Worm (Caenorhabditis elegans) whole organism, mixed stage, embryonic: ENCODE data around the gene ciao-2B.

Experiments
- M03D4.4 ChIP-seq: sonication (generic microtip); optimal IDR thresholded peaks from 2 replicates; lab custom pipeline; 2017; ENCODE audit warnings: mild to moderate bottlenecking, missing genetic modification characterization, missing compliant biosample characterization
- bed-3 ChIP-seq: fragments of 200-800 bp; sonication (Bioruptor generic); optimal IDR thresholded peaks from 3 replicates; lab custom pipeline; 2018; ENCODE audit warnings: mild to moderate bottlenecking, missing genetic modification characterization, moderate library complexity, missing compliant biosample characterization
- ceh-43 ChIP-seq: fragments of 200-800 bp; sonication (Bioruptor generic); optimal IDR thresholded peaks from 2 replicates; lab custom pipeline; 2018; ENCODE audit warnings: mild to moderate bottlenecking, missing genetic modification characterization, moderate library complexity, missing compliant biosample characterization
- ceh-83 ChIP-seq: fragments of 200-800 bp; sonication (Bioruptor generic); optimal IDR thresholded peaks from 2 replicates; lab custom pipeline; 2018; ENCODE audit warnings: mild to moderate bottlenecking, missing genetic modification characterization, missing compliant biosample characterization
- ces-1 ChIP-seq: fragments of 150-350 bp; optimal IDR thresholded peaks from 2 replicates; lab custom pipeline; 2014; ENCODE audit warnings: missing biosample characterization, missing genetic modification reagents, missing genetic modification characterization
- cnd-1 ChIP-seq: fragments of 200-800 bp; sonication (Bioruptor generic); optimal IDR thresholded peaks from 2 replicates; lab custom pipeline; 2018; ENCODE audit warnings: mild to moderate bottlenecking, missing genetic modification characterization, missing compliant biosample characterization
- elt-1 ChIP-seq: sonication (generic microtip); optimal IDR thresholded peaks from 2 replicates; lab custom pipeline; 2017; ENCODE audit warnings: missing genetic modification characterization, mild to moderate bottlenecking, missing compliant biosample characterization, antibody characterized with exemption, moderate library complexity, borderline replicate concordance; ENCODE audit not compliant: insufficient read depth
- elt-3 ChIP-seq: fragments of 150-350 bp; optimal IDR thresholded peaks from 2 replicates; lab custom pipeline; 2014; ENCODE audit warnings: missing biosample characterization, missing genetic modification characterization
- hlh-1 ChIP-seq: fragments of 150-350 bp; optimal IDR thresholded peaks from 2 replicates; lab custom pipeline; 2014; ENCODE audit warnings: missing biosample characterization, missing genetic modification reagents, missing genetic modification characterization
- lin-13 ChIP-seq: fragments of 150-350 bp; optimal IDR thresholded peaks from 2 replicates; lab custom pipeline; 2014; ENCODE audit warnings: missing biosample characterization, missing genetic modification characterization
- lsy-2 ChIP-seq: fragments of 150-350 bp; optimal IDR thresholded peaks from 2 replicates; lab custom pipeline; 2014; ENCODE audit warnings: missing biosample characterization, missing genetic modification characterization
- mab-5 ChIP-seq: fragments of 150-350 bp; optimal IDR thresholded peaks from 2 replicates; lab custom pipeline; 2014; ENCODE audit warnings: missing biosample characterization, missing genetic modification characterization
- mep-1 ChIP-seq: fragments of 150-350 bp; optimal IDR thresholded peaks from 2 replicates; lab custom pipeline; 2017; ENCODE audit warnings: missing biosample characterization, missing genetic modification reagents, missing genetic modification characterization, inconsistent platforms
- mls-2 ChIP-seq: sonication (generic microtip); optimal IDR thresholded peaks from 2 replicates; lab custom pipeline; 2016; ENCODE audit warnings: mild to moderate bottlenecking, missing genetic modification characterization, moderate library complexity, missing compliant biosample characterization
- nhr-12 ChIP-seq: fragments of 150-350 bp; optimal IDR thresholded peaks from 2 replicates; lab custom pipeline; 2014; ENCODE audit warnings: missing biosample characterization, missing genetic modification characterization
- nhr-2 ChIP-seq: fragments of 150-350 bp; optimal IDR thresholded peaks from 2 replicates; lab custom pipeline; 2014; ENCODE audit warnings: missing biosample characterization, missing genetic modification characterization
- nhr-237 ChIP-seq: fragments of 150-350 bp; optimal IDR thresholded peaks from 2 replicates; lab custom pipeline; 2014; ENCODE audit warnings: missing biosample characterization, missing genetic modification characterization
- nhr-76 ChIP-seq: sonication (generic microtip); optimal IDR thresholded peaks from 2 replicates; lab custom pipeline; 2017; ENCODE audit warnings: missing biosample characterization, missing genetic modification characterization
- pha-4 ChIP-seq: fragments of 150-350 bp; optimal IDR thresholded peaks from 2 replicates; lab custom pipeline; 2018; ENCODE audit warnings: missing biosample characterization, missing genetic modification reagents, missing genetic modification characterization
- sem-2 ChIP-seq: fragments of 200-800 bp; sonication (Bioruptor generic); optimal IDR thresholded peaks from 2 replicates; lab custom pipeline; 2018; ENCODE audit warnings: mild to moderate bottlenecking, missing genetic modification characterization, missing compliant biosample characterization
- snpc-4 ChIP-seq: fragments of 150-350 bp; optimal IDR thresholded peaks from 2 replicates; lab custom pipeline; 2014; ENCODE audit warnings: missing biosample characterization, missing genetic modification characterization
- sptf-1 ChIP-seq: sonication (generic microtip); optimal IDR thresholded peaks from 2 replicates; lab custom pipeline; 2017; ENCODE audit warnings: mild to moderate bottlenecking, missing genetic modification characterization, moderate library complexity, missing compliant biosample characterization
- tbx-8 ChIP-seq: fragments of 200-800 bp; sonication (Bioruptor generic); optimal IDR thresholded peaks from 2 replicates; lab custom pipeline; 2018; ENCODE audit warnings: mild to moderate bottlenecking, missing genetic modification characterization, moderate library complexity, missing compliant biosample characterization
- unc-120 ChIP-seq: sonication (generic microtip); optimal IDR thresholded peaks from 2 replicates; lab custom pipeline; 2017; ENCODE audit warnings: missing genetic modification characterization, missing compliant biosample characterization; ENCODE audit not compliant: poor library complexity, severe bottlenecking
- unc-39 ChIP-seq: fragments of 150-350 bp; optimal IDR thresholded peaks from 2 replicates; lab custom pipeline; 2014; ENCODE audit warnings: missing biosample characterization, missing genetic modification characterization
- zip-8 ChIP-seq: fragments of 150-350 bp; optimal IDR thresholded peaks from 2 replicates; lab custom pipeline; 2014; ENCODE audit warnings: missing biosample characterization, missing genetic modification characterization
- ztf-11 ChIP-seq: fragments of 150-350 bp; optimal IDR thresholded peaks from 2 replicates; lab custom pipeline; 2014; ENCODE audit warnings: missing biosample characterization, missing genetic modification characterization

ciao-2B gene

DNA sequence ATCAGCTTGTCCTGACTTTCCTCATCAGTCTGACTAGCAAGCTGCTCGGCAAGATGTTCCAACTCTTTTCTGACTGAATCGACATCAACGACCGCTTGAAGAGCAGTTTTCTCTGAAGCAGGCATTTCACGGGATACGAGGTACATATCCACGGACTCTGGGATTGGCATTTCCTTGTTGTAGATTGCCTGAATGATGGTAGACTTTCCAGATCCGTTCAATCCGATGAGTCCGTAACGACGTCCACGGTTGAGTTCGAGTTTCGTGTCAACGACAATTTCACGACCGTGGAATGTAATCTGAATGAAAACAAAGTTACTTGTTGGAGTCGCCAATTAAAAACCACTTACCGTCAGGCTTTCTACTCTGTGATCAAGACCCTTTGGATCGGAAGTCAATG, 22.2 kb upstream of the ciao-2B start:
- TF ChIP-seq snpc-4 (tag; lab: Kevin White, UChicago) (no peak), nhr-12 (tag; lab: Kevin White, UChicago) (no peak), elt-3 (no peak), nhr-237 (tag; lab: Kevin White, UChicago) (no peak), ces-1 (GFP tag; lab: Kevin White, UChicago) (no peak), M03D4.4 (tag; lab: Kevin White, UChicago) (no peak), bed-3 (no peak), mls-2 (tag; lab: Kevin White, UChicago) (no peak), ceh-83 (GFP tag; lab: Kevin White, UChicago) (no peak), pha-4 (tag; lab: Kevin White, UChicago) (no peak), tbx-8 (GFP tag; lab: Kevin White, UChicago) (no peak), elt-1 (tag; lab: Kevin White, UChicago) (no peak), cnd-1 (tag; lab: Kevin White, UChicago) (no peak)
- TF ChIP-seq, all 35 proteins: peak for 0

DNA sequence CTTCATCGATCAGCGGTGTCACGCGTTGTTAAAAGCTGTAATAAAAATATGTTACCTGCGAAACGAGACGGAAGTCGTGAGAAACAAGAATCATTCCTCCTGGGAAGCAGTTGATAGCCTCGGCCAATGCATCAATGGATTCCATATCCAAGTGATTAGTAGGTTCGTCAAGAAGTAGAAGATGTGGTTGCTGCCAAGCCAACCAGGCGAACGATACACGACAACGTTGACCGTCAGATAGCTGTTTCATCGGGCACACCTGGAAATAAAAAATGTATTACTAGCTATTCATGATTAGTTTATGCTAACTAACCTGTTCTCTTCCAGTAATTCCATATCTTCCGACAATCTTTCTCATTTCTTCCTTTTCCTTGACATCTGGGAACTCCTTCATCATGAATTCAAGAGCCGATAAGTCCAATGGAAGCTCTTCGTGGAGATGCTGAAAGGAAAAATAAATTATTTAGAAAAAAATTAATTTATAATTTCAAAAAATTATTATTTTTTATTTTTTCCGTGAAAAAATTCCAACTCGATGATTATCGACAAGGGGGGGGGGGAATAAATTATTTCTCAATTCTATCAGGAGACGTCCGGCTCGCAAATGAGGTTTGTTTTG, 19.7 kb upstream of the ciao-2B start, which contains the start of gene tag-164:
Gene tag-164, plus strand, starts transcription at position 569 of the 619 bp plus-strand sequence.
- TF ChIP-seq cnd-1 (tag; lab: Kevin White, UChicago) = no peak
- TF ChIP-seq lin-13 (tag; lab: Kevin White, UChicago) = no peak
- no peak for TF ChIP-seq ztf-11
- no peak for TF ChIP-seq zip-8 (tag; lab: Kevin White, UChicago)
- TF ChIP-seq elt-3 = no peak
- TF ChIP-seq mab-5 (tag; lab: Kevin White, UChicago) = no peak
- no peak for TF ChIP-seq ceh-83 (GFP tag; lab: Kevin White, UChicago)
- no peak for TF ChIP-seq unc-39 (tag; lab: Kevin White, UChicago)
- no peak for TF ChIP-seq unc-120
- TF ChIP-seq tbx-8 (GFP tag; lab: Kevin White, UChicago) = no peak
- no peak for TF ChIP-seq mep-1 (tag; lab: Kevin White, UChicago)
- no peak for TF ChIP-seq nhr-76 (tag; lab: Kevin White, UChicago)

DNA sequence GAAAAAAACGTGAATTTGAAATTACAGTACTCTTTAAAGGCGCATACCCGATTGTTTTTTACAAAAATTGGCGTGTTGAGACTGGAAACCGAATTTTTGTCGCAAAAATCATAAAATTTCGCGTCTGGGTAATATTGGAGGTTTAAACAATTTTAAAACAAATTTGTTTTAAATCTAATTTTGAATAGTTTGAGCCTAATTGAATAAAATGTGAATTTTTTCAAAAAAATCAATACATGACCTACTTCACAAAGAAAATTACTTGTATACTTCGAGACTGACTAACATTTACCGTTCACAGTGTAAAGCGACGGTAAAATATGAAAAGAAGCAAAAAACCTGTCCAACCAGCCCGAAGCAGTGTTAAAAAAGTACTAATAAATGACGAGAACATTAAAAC, 18.0 kb upstream of the ciao-2B start:
- TF ChIP-seq sptf-1 (tag; lab: Kevin White, UChicago) (no peak), hlh-1 (tag; lab: Kevin White, UChicago) (no peak), cnd-1 (tag; lab: Kevin White, UChicago) (no peak), lsy-2 (tag; lab: Kevin White, UChicago) (no peak), nhr-76 (tag; lab: Kevin White, UChicago) (no peak), unc-120 (no peak), lin-13 (tag; lab: Kevin White, UChicago) (no peak), ceh-83 (GFP tag; lab: Kevin White, UChicago) (no peak), ztf-11 (no peak), ceh-43 (GFP tag; lab: Kevin White, UChicago) (no peak), mep-1 (tag; lab: Kevin White, UChicago) (no peak), nhr-237 (tag; lab: Kevin White, UChicago) (no peak)

DNA sequence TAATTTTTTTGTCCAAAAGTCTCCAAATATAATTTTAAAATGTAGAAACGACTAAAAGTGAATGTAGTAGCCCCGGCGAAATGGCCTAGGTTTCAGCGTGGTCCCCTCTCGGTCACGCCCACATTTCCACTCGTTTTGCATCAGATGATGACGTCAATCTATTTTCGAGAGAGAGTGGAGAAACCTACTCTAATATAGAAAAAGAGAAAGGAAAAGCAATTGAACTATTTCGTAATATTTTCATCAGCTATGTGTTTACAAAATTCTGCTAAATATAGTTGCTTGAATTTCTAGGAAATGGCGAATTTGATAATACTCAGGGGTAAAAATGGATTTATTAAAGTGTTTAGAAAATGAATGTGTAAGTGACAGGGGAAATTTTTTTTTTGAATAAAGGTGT, 16.5 kb upstream of the ciao-2B start:
- TF ChIP-seq nhr-12 (tag; lab: Kevin White, UChicago) = no peak
- peak; percentile 26 for TF ChIP-seq ces-1 (GFP tag; lab: Kevin White, UChicago)

DNA sequence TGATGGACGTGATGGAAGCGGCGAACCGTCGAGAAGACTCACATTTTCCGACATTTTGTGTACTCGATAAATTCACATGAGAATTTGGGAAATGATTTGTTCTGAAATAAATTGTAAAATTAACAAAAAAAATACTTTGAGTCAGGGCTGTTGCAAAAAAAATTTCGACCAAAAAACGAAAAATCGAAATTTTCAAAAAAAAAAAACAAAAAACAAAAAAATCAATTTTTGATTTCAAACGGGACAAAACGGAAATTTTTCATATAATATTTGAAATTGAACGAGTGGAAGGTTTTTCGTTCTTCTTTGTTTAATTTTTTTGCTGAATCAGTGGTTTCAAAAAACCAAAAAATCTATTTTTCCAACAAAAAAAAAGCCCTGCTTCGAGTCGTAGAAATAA, 15.9 kb upstream of the ciao-2B start, which contains the start of gene cua-1:
Gene cua-1, minus strand, starts transcription at position 101 of the 400 bp plus-strand sequence.
- TF ChIP-seq lin-13 (tag; lab: Kevin White, UChicago) (no peak), tbx-8 (GFP tag; lab: Kevin White, UChicago) (no peak), zip-8 (tag; lab: Kevin White, UChicago) (no peak), nhr-76 (tag; lab: Kevin White, UChicago) (no peak), sem-2 (GFP tag; lab: Kevin White, UChicago) (no peak), bed-3 (no peak), unc-39 (tag; lab: Kevin White, UChicago) (no peak), unc-120 (no peak), nhr-2 (tag; lab: Kevin White, UChicago) (no peak), hlh-1 (tag; lab: Kevin White, UChicago) (no peak), ces-1 (GFP tag; lab: Kevin White, UChicago) (no peak), snpc-4 (tag; lab: Kevin White, UChicago) (no peak), elt-1 (tag; lab: Kevin White, UChicago) (no peak), sptf-1 (tag; lab: Kevin White, UChicago) (no peak), mls-2 (tag; lab: Kevin White, UChicago) (no peak), ceh-43 (GFP tag; lab: Kevin White, UChicago) (no peak), M03D4.4 (tag; lab: Kevin White, UChicago) (no peak)
- TF ChIP-seq, all 35 proteins: peak for 0
